Worm (Caenorhabditis elegans) whole organism, L1 larva: ENCODE measurements around the gene stt-3.

ENCODE experiments used
- C16A3.4 ChIP-seq: fragments of 150-350 bp; optimal IDR thresholded peaks from 2 replicates; lab custom pipeline; 2014; ENCODE audit warnings: missing biosample characterization, missing genetic modification characterization
- Y116A8C.19 ChIP-seq: sonication (generic microtip); optimal IDR thresholded peaks from 2 replicates; lab custom pipeline; 2016; ENCODE audit warnings: missing compliant biosample characterization, missing genetic modification characterization, borderline replicate concordance
- aha-1 ChIP-seq: fragments of 150-350 bp; optimal IDR thresholded peaks from 2 replicates; lab custom pipeline; 2014; ENCODE audit warnings: missing biosample characterization, missing genetic modification characterization
- aly-2 ChIP-seq: fragments of 150-350 bp; optimal IDR thresholded peaks from 2 replicates; lab custom pipeline; 2014; ENCODE audit warnings: missing biosample characterization, missing genetic modification characterization
- blmp-1 ChIP-seq: fragments of 150-350 bp; optimal IDR thresholded peaks from 2 replicates; lab custom pipeline; 2014; ENCODE audit warnings: missing biosample characterization, missing genetic modification characterization
- ceh-82 ChIP-seq, 3 experiments: fragments of 150-350 bp in 1 of 3; sonication (generic microtip) in 2 of 3; optimal IDR thresholded peaks; 2 replicates each; lab custom pipeline; 2014 to 2017; ENCODE audit warnings: missing biosample characterization in 3 of 3, missing genetic modification characterization in 3 of 3
- ceh-88 ChIP-seq: fragments of 200-800 bp; sonication (Bioruptor generic); IDR thresholded peaks from 2 replicates; pipeline ENCODE4 v1.3.6; 2022; ENCODE audit warnings: missing genetic modification characterization, missing compliant biosample characterization
- dpl-1 ChIP-seq, 3 experiments: fragments of 150-350 bp in 2 of 3; sonication (generic microtip) in 1 of 3; optimal IDR thresholded peaks; 2 replicates each; lab custom pipeline; 2014 to 2017; ENCODE audit warnings: missing biosample characterization in 3 of 3, missing genetic modification characterization in 3 of 3, missing genetic modification reagents in 3 of 3
- efl-1 ChIP-seq, 4 experiments: fragments of 150-350 bp; optimal IDR thresholded peaks in 3 of 4; peaks in 1 of 4; 1 replicate in 1 of 4; 2 replicates in 3 of 4; lab custom pipeline; 2014; ENCODE audit warnings: missing biosample characterization in 2 of 4, missing genetic modification characterization in 2 of 4, missing genetic modification reagents in 2 of 4
- elt-3 ChIP-seq, 6 experiments: fragments of 150-350 bp in 1 of 6; sonication (generic microtip); optimal IDR thresholded peaks; 2 replicates each; lab custom pipeline; 2017 to 2018; ENCODE audit warnings: missing biosample characterization in 6 of 6, missing genetic modification characterization in 6 of 6, inconsistent platforms in 1 of 6
- fkh-8 ChIP-seq: sonication (generic microtip); optimal IDR thresholded peaks from 2 replicates; lab custom pipeline; 2016; ENCODE audit warnings: mild to moderate bottlenecking, missing genetic modification characterization, missing compliant biosample characterization
- fos-1 ChIP-seq: fragments of 150-350 bp; optimal IDR thresholded peaks from 2 replicates; lab custom pipeline; 2014; ENCODE audit warnings: missing biosample characterization, missing genetic modification characterization
- jun-1 ChIP-seq: fragments of 150-350 bp; optimal IDR thresholded peaks from 2 replicates; lab custom pipeline; 2014; ENCODE audit warnings: missing biosample characterization, missing genetic modification reagents, missing genetic modification characterization
- lin-14 ChIP-seq: fragments of 200-800 bp; sonication (Bioruptor generic); optimal IDR thresholded peaks from 2 replicates; lab custom pipeline; 2018; ENCODE audit warnings: mild to moderate bottlenecking, missing genetic modification characterization, moderate library complexity, missing compliant biosample characterization
- lin-35 ChIP-seq, 2 experiments: fragments of 150-350 bp; optimal IDR thresholded peaks; 2 replicates each; lab custom pipeline; 2014; ENCODE audit warnings: missing biosample characterization in 2 of 2, missing genetic modification characterization in 2 of 2, missing genetic modification reagents in 2 of 2
- lir-3 ChIP-seq: sonication (generic microtip); optimal IDR thresholded peaks from 2 replicates; lab custom pipeline; 2016; ENCODE audit warnings: mild to moderate bottlenecking, missing genetic modification characterization, moderate library complexity, missing compliant biosample characterization; ENCODE audit not compliant: poor library complexity
- lsy-2 ChIP-seq, 2 experiments: fragments of 150-350 bp; optimal IDR thresholded peaks; 2 replicates each; lab custom pipeline; 2014; ENCODE audit warnings: missing biosample characterization in 2 of 2, missing genetic modification characterization in 2 of 2
- mdl-1 ChIP-seq, 2 experiments: fragments of 150-350 bp; optimal IDR thresholded peaks; 2 replicates each; lab custom pipeline; 2014 to 2017; ENCODE audit warnings: missing biosample characterization in 2 of 2, missing genetic modification characterization in 2 of 2, inconsistent platforms in 1 of 2
- nhr-12 ChIP-seq: sonication (generic microtip); optimal IDR thresholded peaks from 2 replicates; lab custom pipeline; 2017; ENCODE audit warnings: missing biosample characterization, missing genetic modification characterization
- nhr-19 ChIP-seq: fragments of 200-800 bp; sonication (Bioruptor generic); conservative IDR thresholded peaks from 2 replicates; pipeline ENCODE4 v1.3.6; 2022; ENCODE audit warnings: missing genetic modification characterization, missing compliant biosample characterization
- nhr-20 ChIP-seq: sonication (generic microtip); optimal IDR thresholded peaks from 2 replicates; lab custom pipeline; 2016; ENCODE audit warnings: mild to moderate bottlenecking, missing genetic modification characterization, missing compliant biosample characterization
- nhr-237 ChIP-seq: fragments of 150-350 bp; optimal IDR thresholded peaks from 2 replicates; lab custom pipeline; 2014; ENCODE audit warnings: missing biosample characterization, missing genetic modification characterization
- nhr-76 ChIP-seq: sonication (generic microtip); optimal IDR thresholded peaks from 2 replicates; lab custom pipeline; 2017; ENCODE audit warnings: missing biosample characterization, missing genetic modification characterization
- nhr-77 ChIP-seq: fragments of 150-350 bp; optimal IDR thresholded peaks from 2 replicates; lab custom pipeline; 2014; ENCODE audit warnings: missing biosample characterization, missing genetic modification characterization
- nhr-85 ChIP-seq: sonication (generic microtip); peaks from one replicate; lab custom pipeline; 2016; ENCODE audit warnings: missing genetic modification characterization, inconsistent platforms, missing compliant biosample characterization
- pax-3 ChIP-seq: fragments of 200-800 bp; sonication (Bioruptor generic); optimal IDR thresholded peaks from 2 replicates; lab custom pipeline; 2018; ENCODE audit warnings: mild to moderate bottlenecking, missing genetic modification characterization, moderate library complexity, missing compliant biosample characterization
- rnt-1 ChIP-seq: sonication (generic microtip); optimal IDR thresholded peaks from 2 replicates; lab custom pipeline; 2016; ENCODE audit warnings: mild to moderate bottlenecking, missing genetic modification characterization, moderate library complexity, missing compliant biosample characterization
- tbx-2 ChIP-seq: sonication (generic microtip); optimal IDR thresholded peaks from 2 replicates; lab custom pipeline; 2016; ENCODE audit warnings: missing genetic modification characterization, missing compliant biosample characterization
- unc-130 ChIP-seq: fragments of 150-350 bp; optimal IDR thresholded peaks from 2 replicates; lab custom pipeline; 2017; ENCODE audit warnings: missing biosample characterization, missing genetic modification characterization, inconsistent platforms
- unc-62 ChIP-seq: fragments of 150-350 bp; optimal IDR thresholded peaks from 2 replicates; lab custom pipeline; 2014; ENCODE audit warnings: missing biosample characterization, missing genetic modification reagents, missing genetic modification characterization
- unc-86 ChIP-seq: sonication (generic microtip); optimal IDR thresholded peaks from 2 replicates; lab custom pipeline; 2016; ENCODE audit warnings: missing genetic modification characterization, missing compliant biosample characterization
- zip-4 ChIP-seq: fragments of 200-800 bp; sonication (Bioruptor generic); optimal IDR thresholded peaks from 2 replicates; lab custom pipeline; 2018; ENCODE audit warnings: mild to moderate bottlenecking, missing genetic modification characterization, moderate library complexity, missing compliant biosample characterization
- ztf-11 ChIP-seq, 2 experiments: sonication (generic microtip); optimal IDR thresholded peaks; 2 replicates each; lab custom pipeline; 2016 to 2017; ENCODE audit warnings: missing genetic modification characterization in 2 of 2, missing biosample characterization in 1 of 2, missing compliant biosample characterization in 1 of 2

The stt-3 gene

DNA sequence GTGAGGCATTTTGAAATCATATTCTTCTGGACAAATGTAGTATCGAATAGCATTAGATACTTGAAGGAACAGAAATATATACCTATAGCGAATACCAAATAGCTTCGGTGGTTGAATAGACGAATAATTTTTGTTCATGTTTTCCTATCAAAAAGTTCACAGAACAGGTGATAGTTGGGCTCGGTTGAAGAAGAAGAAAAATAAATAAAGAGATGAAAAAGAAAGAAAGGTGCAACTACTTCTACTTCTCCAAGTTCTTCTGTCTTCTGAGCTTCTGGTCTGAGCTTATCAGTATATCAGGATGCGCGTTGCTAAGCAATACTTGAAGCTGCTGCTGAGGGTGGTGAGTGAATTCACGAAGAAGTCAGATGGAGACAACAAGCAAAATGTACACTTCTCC is 34.5 kb upstream of the stt-3 start, which contains the start of gene C23G10.10:
C23G10.10 (minus strand) TSS at position 101 of the 400 bp plus-strand sequence.
- TF ChIP-seq jun-1 (tag; lab: Kevin White, UChicago) (no peak), efl-1 (optimal IDR thresholded peaks at IDR 0.05; lab: Kevin White, UChicago) (no peak), efl-1 (GFP tag; optimal IDR thresholded peaks at IDR 0.05 in 1 of 2; lab: Kevin White, UChicago) (no peak), fkh-8 (tag; lab: Kevin White, UChicago) (peak; percentile 34), unc-62 (no peak), ceh-82 (tag; optimal IDR thresholded peaks at IDR 0.05; lab: Kevin White, UChicago) (no peak)

DNA sequence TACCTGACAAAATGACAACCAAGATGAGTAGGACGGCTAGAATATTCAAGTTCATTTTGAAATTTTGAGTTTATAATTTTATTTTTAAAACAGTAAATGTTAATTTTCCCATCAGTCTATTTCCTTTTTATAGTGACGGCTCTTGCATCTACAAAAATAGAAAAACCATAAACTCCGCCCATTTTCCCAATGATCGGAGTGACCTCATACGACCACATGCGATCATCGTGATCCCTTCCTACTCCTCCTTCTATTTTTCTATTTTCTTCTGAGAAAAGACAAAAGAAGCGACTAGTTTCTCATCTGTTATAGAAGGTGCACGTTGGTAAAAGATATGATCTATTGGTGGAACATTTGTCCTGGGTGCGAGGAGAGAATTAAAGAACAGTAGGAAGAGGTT is 33.0 kb upstream of the stt-3 start, which contains the start of gene C23G10.11:
C23G10.11 (minus strand) TSS at position 101 of the 400 bp plus-strand sequence.
- TF ChIP-seq mdl-1 (tag; optimal IDR thresholded peaks at IDR 0.05; lab: Kevin White, UChicago) (peak in 1 of 2 experiments; percentile 16), elt-3 (tag; optimal IDR thresholded peaks at IDR 0.05; lab: Kevin White, UChicago) (peak in 1 of 6 experiments; percentile 25), zip-4 (GFP tag; lab: Kevin White, UChicago) (no peak), blmp-1 (tag; lab: Kevin White, UChicago) (peak; percentile 57), lsy-2 (tag; optimal IDR thresholded peaks at IDR 0.05; lab: Kevin White, UChicago) (peak in 1 of 2 experiments; percentile 12)
- TF ChIP-seq, all 84 proteins: peak for 4

- TF ChIP-seq lsy-2 (tag; optimal IDR thresholded peaks at IDR 0.05; lab: Kevin White, UChicago) (peak in 1 of 2 experiments; percentile 34), lir-3 (no peak), aly-2 (tag; lab: Kevin White, UChicago) (no peak), elt-3 (tag; optimal IDR thresholded peaks at IDR 0.05; lab: Kevin White, UChicago) (peak in 1 of 6 experiments; percentile 72), fos-1 (tag; lab: Kevin White, UChicago) (no peak), nhr-20 (tag; lab: Kevin White, UChicago) (peak; percentile 12), efl-1 (optimal IDR thresholded peaks at IDR 0.05; lab: Kevin White, UChicago) (no peak), efl-1 (GFP tag; optimal IDR thresholded peaks at IDR 0.05 in 1 of 2; lab: Kevin White, UChicago) (no peak), nhr-77 (tag; lab: Kevin White, UChicago) (no peak), nhr-85 (tag; lab: Kevin White, UChicago) (peak; percentile 47), nhr-76 (tag; lab: Kevin White, UChicago) (no peak), ceh-88 (no peak), rnt-1 (tag; lab: Kevin White, UChicago) (no peak), Y116A8C.19 (tag; lab: Kevin White, UChicago) (no peak), nhr-237 (tag; lab: Kevin White, UChicago) (no peak), aha-1 (tag; lab: Kevin White, UChicago) (no peak), blmp-1 (tag; lab: Kevin White, UChicago) (peak; percentile 76), unc-130 (peak; percentile 44), dpl-1 (GFP tag; optimal IDR thresholded peaks at IDR 0.05; lab: Kevin White, UChicago) (peak in 1 of 3 experiments; percentile 13), C16A3.4 (no peak), mdl-1 (tag; optimal IDR thresholded peaks at IDR 0.05; lab: Kevin White, UChicago) (peak in 1 of 2 experiments; percentile 59), nhr-19 (GFP tag; lab: Robert Waterston, UW) (peak; percentile 67), lin-35 (GFP tag; optimal IDR thresholded peaks at IDR 0.05; lab: Kevin White, UChicago) (peak in 1 of 2 experiments; percentile 47), nhr-12 (tag; lab: Kevin White, UChicago) (no peak), lin-14 (GFP tag; lab: Kevin White, UChicago) (no peak), tbx-2 (tag; lab: Kevin White, UChicago) (no peak)
- TF ChIP-seq, all 84 proteins: peak for 10
Observed at ce11 chrIII:6215943-6216342, 32.5 kb upstream of the stt-3 start.

- peak; percentile 34 for TF ChIP-seq blmp-1 (tag; lab: Kevin White, UChicago)
- TF ChIP-seq ztf-11 (tag; optimal IDR thresholded peaks at IDR 0.05; lab: Kevin White, UChicago), result no peak
Observed at ce11 chrIII:6216833-6217466, 31.5 kb upstream of the stt-3 start, which contains the start of gene hot-4. TSS of gene hot-4 (plus strand) at chrIII:6217416.

ce11 chrIII:6221403-6221802 is 27.0 kb upstream of the stt-3 start:
- TF ChIP-seq lin-14 (GFP tag; lab: Kevin White, UChicago), result peak; percentile 30
- TF ChIP-seq unc-86 (tag; lab: Kevin White, UChicago), result peak; percentile 5
- TF ChIP-seq pax-3, result no peak
- peak; percentile 57 for TF ChIP-seq fkh-8 (tag; lab: Kevin White, UChicago)
